Worm (Caenorhabditis elegans): Measurements from ENCODE around the gene cyb-1.

cyb-1 gene

ce11 chrIV:10688972-10689567, 45.9 kb upstream of the cyb-1 start, which contains the start of gene R102.3:
Gene R102.3, plus strand, starts transcription at chrIV:10689517.
- TF ChIP-seq nhr-47 (tag; optimal IDR thresholded peaks at IDR 0.05) (peak; percentile 41), fkh-8 (tag; optimal IDR thresholded peaks at IDR 0.05) (peak; percentile 73), isw-1 (GFP tag; IDR thresholded peaks at IDR 0.05) (no peak), nhr-71 (tag; optimal IDR thresholded peaks at IDR 0.05) (peak; percentile 59), sox-4 (tag; optimal IDR thresholded peaks at IDR 0.05) (peak; percentile 22)

ce11 chrIV:10690139-10690538, 44.9 kb upstream of the cyb-1 start, which contains the start of gene R102.8:
Gene R102.8, minus strand, starts transcription at chrIV:10690239.
- TF ChIP-seq Y116A8C.19 (tag; optimal IDR thresholded peaks at IDR 0.05; ENCODE audit: borderline replicate concordance) (no peak), zag-1 (tag; optimal IDR thresholded peaks at IDR 0.05) (no peak), nhr-71 (tag; optimal IDR thresholded peaks at IDR 0.05) (no peak), tlp-1 (tag; optimal IDR thresholded peaks at IDR 0.05) (no peak), lin-13 (GFP tag; optimal IDR thresholded peaks at IDR 0.05) (no peak), fos-1 (tag; optimal IDR thresholded peaks at IDR 0.05) (no peak), mdl-1 (tag; optimal IDR thresholded peaks at IDR 0.05) (no peak), fkh-8 (tag; optimal IDR thresholded peaks at IDR 0.05) (no peak), elt-3 (tag; optimal IDR thresholded peaks at IDR 0.05) (no peak), xbp-1 (tag; optimal IDR thresholded peaks at IDR 0.05) (no peak), ceh-90 (tag; optimal IDR thresholded peaks at IDR 0.05) (no peak), tbx-2 (tag; optimal IDR thresholded peaks at IDR 0.05) (no peak), snpc-4 (tag; optimal IDR thresholded peaks at IDR 0.05) (no peak), hlh-4 (tag; optimal IDR thresholded peaks at IDR 0.05) (no peak), vab-15 (tag; optimal IDR thresholded peaks at IDR 0.05) (no peak), snu-23 (GFP tag; optimal IDR thresholded peaks at IDR 0.05) (no peak)

ce11 chrIV:10695203-10695602, 39.8 kb upstream of the cyb-1 start, which contains the start of gene R102.4:
Gene R102.4, minus strand, starts transcription at chrIV:10695303.
- no peak for TF ChIP-seq unc-98 (GFP tag; IDR thresholded peaks at IDR 0.05)
- no peak for TF ChIP-seq nhr-76 (tag; optimal IDR thresholded peaks at IDR 0.05)
- TF ChIP-seq mef-2 (tag; optimal IDR thresholded peaks at IDR 0.05): no peak
- no peak for TF ChIP-seq snpc-4 (tag; optimal IDR thresholded peaks at IDR 0.05)
- TF ChIP-seq ama-1 (optimal IDR thresholded peaks at IDR 0.05): no peak
- no peak for TF ChIP-seq aha-1 (tag; optimal IDR thresholded peaks at IDR 0.05)
- no peak for TF ChIP-seq nhr-28 (tag; optimal IDR thresholded peaks at IDR 0.05)
- TF ChIP-seq skn-1 (tag; optimal IDR thresholded peaks at IDR 0.05): no peak
- TF ChIP-seq hpl-2 (GFP tag; optimal IDR thresholded peaks at IDR 0.05): no peak
- no peak for TF ChIP-seq vab-15 (tag; optimal IDR thresholded peaks at IDR 0.05)
- no peak for TF ChIP-seq lin-39 (tag; optimal IDR thresholded peaks at IDR 0.05)

ce11 chrIV:10697022-10697979, 37.7 kb upstream of the cyb-1 start, which contains the start of gene allo-1:
Gene allo-1, minus strand, starts transcription at chrIV:10697072.
- TF ChIP-seq fkh-4 (tag; optimal IDR thresholded peaks at IDR 0.05; ENCODE audit: borderline replicate concordance) (no peak), skn-1 (tag; optimal IDR thresholded peaks at IDR 0.05) (peak; percentile 71), sptf-1 (tag; optimal IDR thresholded peaks at IDR 0.05) (no peak), C34B4.2 (tag; optimal IDR thresholded peaks at IDR 0.05) (no peak), egl-13 (tag; optimal IDR thresholded peaks at IDR 0.05) (no peak), sox-4 (tag; optimal IDR thresholded peaks at IDR 0.05) (no peak), nhr-90 (tag; optimal IDR thresholded peaks at IDR 0.05; ENCODE audit: poor library complexity) (peak; percentile 30), ztf-11 (tag; optimal IDR thresholded peaks at IDR 0.05) (no peak), hlh-17 (GFP tag; optimal IDR thresholded peaks at IDR 0.05; ENCODE audit: borderline replicate concordance) (no peak), jun-1 (tag; optimal IDR thresholded peaks at IDR 0.05) (peak; percentile 84), xbp-1 (tag; optimal IDR thresholded peaks at IDR 0.05) (peak; percentile 46), nhr-12 (tag; optimal IDR thresholded peaks at IDR 0.05) (no peak), nhr-11 (tag; optimal IDR thresholded peaks at IDR 0.05) (peak; percentile 67), snpc-4 (tag; optimal IDR thresholded peaks at IDR 0.05) (peak; percentile 66), ama-1 (optimal IDR thresholded peaks at IDR 0.05) (no peak), C04F5.9 (tag; optimal IDR thresholded peaks at IDR 0.05) (no peak), irx-1 (tag; optimal IDR thresholded peaks at IDR 0.05) (peak; percentile 22), ceh-88 (GFP tag; IDR thresholded peaks at IDR 0.05) (no peak), nhr-28 (tag; optimal IDR thresholded peaks at IDR 0.05) (no peak), alr-1 (tag; optimal IDR thresholded peaks at IDR 0.05; ENCODE audit: borderline replicate concordance) (no peak), nhr-71 (tag; optimal IDR thresholded peaks at IDR 0.05) (peak; percentile 87), mef-2 (tag; optimal IDR thresholded peaks at IDR 0.05) (no peak), ces-1 (GFP tag; optimal IDR thresholded peaks at IDR 0.05) (no peak), Y116A8C.19 (tag; optimal IDR thresholded peaks at IDR 0.05; ENCODE audit: borderline replicate concordance) (no peak), aha-1 (tag; optimal IDR thresholded peaks at IDR 0.05) (no peak), lin-13 (GFP tag; optimal IDR thresholded peaks at IDR 0.05) (peak; percentile 53)
